Fruit fly (Drosophila melanogaster): ENCODE data around the gene CG15760.

CG15760 gene

dm6 chrX:13641115-13641890 lies 28.2 kb upstream of the CG15760 start (continued):
- TF ChIP-seq CG33213 (GFP tag; optimal IDR thresholded peaks at IDR 0.05) (peak; percentile 94), usp (GFP tag; optimal IDR thresholded peaks at IDR 0.05) (no peak), trem (tag; optimal IDR thresholded peaks at IDR 0.05) (peak; percentile 69), Rfx (GFP tag; IDR thresholded peaks at IDR 0.05) (peak; percentile 96), al (GFP tag; IDR thresholded peaks at IDR 0.05) (peak; percentile 89), crol (GFP tag; IDR thresholded peaks at IDR 0.05) (no peak), Med (GFP tag) (peak; percentile 99), hbn (GFP tag; IDR thresholded peaks at IDR 0.05; ENCODE audit: partially characterized antibody) (no peak), mirr (GFP tag; optimal IDR thresholded peaks at IDR 0.05) (peak; percentile 60), CG12219 (GFP tag; optimal IDR thresholded peaks at IDR 0.05) (peak; percentile 90), ap (GFP tag; IDR thresholded peaks at IDR 0.05) (peak; percentile 90), CG18262 (tag; optimal IDR thresholded peaks at IDR 0.05) (peak; percentile 90), dmrt11E (tag; optimal IDR thresholded peaks at IDR 0.05) (peak; percentile 81), zf30C (GFP tag; optimal IDR thresholded peaks at IDR 0.05) (peak; percentile 83), Mad (GFP tag; optimal IDR thresholded peaks at IDR 0.05) (peak; percentile 92), NC2β (GFP tag; optimal IDR thresholded peaks at IDR 0.05) (peak; percentile 92), CG4854 (GFP tag; optimal IDR thresholded peaks at IDR 0.05) (peak; percentile 90), sim (GFP tag; IDR thresholded peaks at IDR 0.05) (peak; percentile 77), HmgD (GFP tag; optimal IDR thresholded peaks at IDR 0.05) (peak; percentile 86), ato (GFP tag; IDR thresholded peaks at IDR 0.05; ENCODE audit: partially characterized antibody) (no peak), CG13424 (tag; optimal IDR thresholded peaks at IDR 0.05) (peak; percentile 93), sug (tag; optimal IDR thresholded peaks at IDR 0.05) (peak; percentile 54), gro (GFP tag; optimal IDR thresholded peaks at IDR 0.05) (peak; percentile 94), nmo (GFP tag; optimal IDR thresholded peaks at IDR 0.05) (peak; percentile 92), Camta (GFP tag; optimal IDR thresholded peaks at IDR 0.05) (peak; percentile 94), CG8924 (tag; optimal IDR thresholded peaks at IDR 0.05) (peak; percentile 93), jumu (GFP tag; optimal IDR thresholded peaks at IDR 0.05) (peak; percentile 95), CG8765 (GFP tag; IDR thresholded peaks at IDR 0.05) (peak; percentile 84), gt (GFP tag; IDR thresholded peaks at IDR 0.05) (peak; percentile 48; the same call in 1 of the 2 replicates), Abd-B (GFP tag; optimal IDR thresholded peaks at IDR 0.05) (peak; percentile 93), CG18011 (GFP tag; optimal IDR thresholded peaks at IDR 0.05) (peak; percentile 68), Trl (optimal IDR thresholded peaks at IDR 0.05) (no peak), Trl (GFP tag; optimal IDR thresholded peaks at IDR 0.05) (peak; percentile 95), CG3407 (GFP tag; optimal IDR thresholded peaks at IDR 0.05) (peak; percentile 81), CG7928 (GFP tag; optimal IDR thresholded peaks at IDR 0.05) (peak; percentile 51), CG17802 (tag; optimal IDR thresholded peaks at IDR 0.05) (peak; percentile 73), schlank (tag; optimal IDR thresholded peaks at IDR 0.05) (peak; percentile 92), CG4424 (GFP tag; optimal IDR thresholded peaks at IDR 0.05) (peak; percentile 93), unc-4 (GFP tag; IDR thresholded peaks at IDR 0.05; ENCODE audit: partially characterized antibody) (no peak), ind (GFP tag; optimal IDR thresholded peaks at IDR 0.05) (peak; percentile 94), B-H2 (GFP tag; optimal IDR thresholded peaks at IDR 0.05) (peak; percentile 67), CG15601 (tag; optimal IDR thresholded peaks at IDR 0.05) (peak; percentile 87), CrebB (tag; optimal IDR thresholded peaks at IDR 0.05) (peak; percentile 80), CG32532 (GFP tag; IDR thresholded peaks at IDR 0.05) (peak; percentile 95), Ptx1 (GFP tag; IDR thresholded peaks at IDR 0.05) (peak; percentile 95), CG8388 (GFP tag; optimal IDR thresholded peaks at IDR 0.05) (peak; percentile 86), CG16779 (GFP tag; IDR thresholded peaks at IDR 0.05) (peak; percentile 92), Atf3 (GFP tag; optimal IDR thresholded peaks at IDR 0.05) (peak; percentile 89), CG6765 (GFP tag; optimal IDR thresholded peaks at IDR 0.05) (peak; percentile 87), CG11247 (GFP tag; IDR thresholded peaks at IDR 0.05) (peak; percentile 89)
